Worm (Caenorhabditis elegans) whole organism, L4 larva: ENCODE data around the gene gcy-25.

ENCODE experiments used
- D1046.2 ChIP-seq: fragments of 200-800 bp; sonication (Bioruptor generic); IDR thresholded peaks from 2 replicates; pipeline ENCODE4 v1.3.6; 2022; ENCODE audit warnings: missing genetic modification characterization, missing compliant biosample characterization
- F44E2.7 ChIP-seq: fragments of 200-800 bp; sonication (Bioruptor generic); IDR thresholded peaks from 2 replicates; pipeline ENCODE4 v2.1.2; 2022; ENCODE audit warnings: missing genetic modification characterization, missing compliant biosample characterization
- Y5F2A.4 ChIP-seq: fragments of 200-800 bp; sonication (Bioruptor generic); optimal IDR thresholded peaks from 2 replicates; lab custom pipeline; 2018; ENCODE audit warnings: mild to moderate bottlenecking, missing genetic modification characterization, missing compliant biosample characterization
- Y75B8A.6 ChIP-seq: fragments of 200-800 bp; sonication (Bioruptor generic); IDR thresholded peaks from 2 replicates; pipeline ENCODE4 v1.3.6; 2022; ENCODE audit warnings: missing genetic modification reagents, missing genetic modification characterization, missing compliant biosample characterization
- ZK337.2 ChIP-seq: fragments of 200-800 bp; sonication (Bioruptor generic); IDR thresholded peaks from 2 replicates; pipeline ENCODE4 v1.3.6; 2022; ENCODE audit warnings: missing genetic modification reagents, missing genetic modification characterization, missing compliant biosample characterization
- aha-1 ChIP-seq: fragments of 150-350 bp; peaks from one replicate; lab custom pipeline; 2014; ENCODE audit warnings: missing biosample characterization, missing genetic modification characterization
- ama-1 ChIP-seq: fragments of 150-350 bp; optimal IDR thresholded peaks from 2 replicates; lab custom pipeline; 2014; ENCODE audit warnings: inconsistent platforms, mixed read lengths
- gei-8 ChIP-seq: fragments of 200-800 bp; sonication (Bioruptor generic); optimal IDR thresholded peaks from 2 replicates; lab custom pipeline; 2018; ENCODE audit warnings: mild to moderate bottlenecking, missing genetic modification characterization, missing compliant biosample characterization
- lin-13 ChIP-seq: fragments of 150-350 bp; optimal IDR thresholded peaks from 2 replicates; lab custom pipeline; 2014; ENCODE audit warnings: missing biosample characterization, missing genetic modification reagents, missing genetic modification characterization
- madf-5 ChIP-seq, 2 experiments: fragments of 200-800 bp; sonication (Bioruptor generic); IDR thresholded peaks; 2 replicates each; pipeline ENCODE4 v1.3.6; 2022; ENCODE audit warnings: missing compliant biosample characterization in 2 of 2, missing genetic modification characterization in 2 of 2
- nhr-102 ChIP-seq: sonication (generic microtip); optimal IDR thresholded peaks from 2 replicates; lab custom pipeline; 2016; ENCODE audit warnings: mild to moderate bottlenecking, missing genetic modification characterization, moderate library complexity, missing compliant biosample characterization
- nhr-11 ChIP-seq: fragments of 150-350 bp; optimal IDR thresholded peaks from 2 replicates; lab custom pipeline; 2014; ENCODE audit warnings: missing biosample characterization, missing genetic modification characterization
- nhr-77 ChIP-seq: fragments of 150-350 bp; optimal IDR thresholded peaks from 2 replicates; lab custom pipeline; 2014; ENCODE audit warnings: missing biosample characterization, missing genetic modification characterization
- php-3 ChIP-seq: fragments of 200-800 bp; sonication (Bioruptor generic); IDR thresholded peaks from 2 replicates; pipeline ENCODE4 v1.3.6; 2022; ENCODE audit warnings: missing genetic modification reagents, missing genetic modification characterization, missing compliant biosample characterization
- rbr-2 ChIP-seq: sonication (generic microtip); optimal IDR thresholded peaks from 2 replicates; lab custom pipeline; 2016; ENCODE audit warnings: missing genotype, missing genetic modification characterization, missing compliant biosample characterization
- sdz-12 ChIP-seq: fragments of 200-800 bp; sonication (Bioruptor generic); optimal IDR thresholded peaks from 2 replicates; lab custom pipeline; 2018; ENCODE audit warnings: mild to moderate bottlenecking, missing genetic modification characterization, missing compliant biosample characterization
- snpc-1.2 ChIP-seq: fragments of 200-800 bp; sonication (Bioruptor generic); IDR thresholded peaks from 2 replicates; pipeline ENCODE4 v1.3.6; 2022; ENCODE audit warnings: missing genetic modification reagents, missing genetic modification characterization, missing compliant biosample characterization
- tag-97 ChIP-seq: fragments of 200-800 bp; sonication (Bioruptor generic); IDR thresholded peaks from 2 replicates; pipeline ENCODE4 v1.3.6; 2022; ENCODE audit warnings: missing genetic modification characterization, missing compliant biosample characterization

gcy-25 gene

DNA sequence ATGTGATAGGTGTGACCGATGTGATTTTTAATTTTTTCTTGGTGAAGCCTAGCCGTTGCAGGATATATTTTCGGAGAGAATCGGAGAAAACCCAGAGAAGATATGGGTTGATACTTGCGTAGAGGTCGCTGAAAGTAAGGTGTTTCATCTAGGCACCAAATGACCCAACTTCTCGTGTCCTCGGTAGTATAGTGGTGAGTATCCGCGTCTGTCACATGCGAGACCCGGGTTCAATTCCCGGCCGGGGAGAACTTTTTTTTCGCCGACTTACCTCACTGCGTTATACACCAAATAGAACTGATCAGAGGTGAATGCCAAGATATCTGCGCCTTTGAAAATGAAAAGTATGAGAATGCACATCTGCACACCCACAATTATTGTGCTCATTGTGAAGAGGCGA lies 59.1 kb downstream of the gcy-25 start (continued):
- TF ChIP-seq Y75B8A.6 (GFP tag; lab: Robert Waterston, UW) (peak; percentile 81; the same call in 1 of the 2 replicates), lin-13 (GFP tag; lab: Kevin White, UChicago) (no peak), F44E2.7 (GFP tag; lab: Robert Waterston, UW) (no peak), madf-5 (GFP tag; IDR thresholded peaks at IDR 0.05; lab: Robert Waterston, UW) (peak; percentile 71 to 84; a peak in 3 of 4 replicates), D1046.2 (GFP tag; lab: Robert Waterston, UW) (peak; percentile 71; the same call in 1 of the 2 replicates), nhr-102 (tag; lab: Kevin White, UChicago) (peak; percentile 68), aha-1 (no peak), Y5F2A.4 (no peak), ama-1 (lab: Kevin White, UChicago) (no peak), nhr-77 (tag; lab: Kevin White, UChicago) (no peak), nhr-11 (no peak), snpc-1.2 (GFP tag; lab: Robert Waterston, UW) (peak; percentile 98), php-3 (GFP tag; lab: Robert Waterston, UW) (peak; percentile 61; the same call in 1 of the 2 replicates), ZK337.2 (GFP tag; lab: Robert Waterston, UW) (no peak), tag-97 (GFP tag; lab: Robert Waterston, UW) (no peak), sdz-12 (GFP tag; lab: Kevin White, UChicago) (no peak), gei-8 (GFP tag; lab: Kevin White, UChicago) (peak; percentile 38), rbr-2 (tag; lab: Kevin White, UChicago) (peak; percentile 26)
